In genomic region chrX:499589-500041, dm6 we compare ENCODE assay signal across 5 fruit fly cellular contexts.
TF ChIP-seq lines count a peak whose summit lies in the region.

No protein-coding gene starts in this region.

- peak; percentile 32 for TF ChIP-seq CTCF in whole organism, embryonic (GFP tag; optimal IDR thresholded peaks at IDR 0.05; lab: Kevin White, UChicago)

TF ChIP-seq in whole organism, adult, 20 proteins besides CTCF, POLR2A, EP300 and RAD21 (continues in another document):
- TF ChIP-seq bab1 (GFP tag; optimal IDR thresholded peaks at IDR 0.05; lab: Kevin White, UChicago) (peak; percentile 82), tj (GFP tag; optimal IDR thresholded peaks at IDR 0.05; lab: Kevin White, UChicago) (peak; percentile 65), pad (GFP tag; optimal IDR thresholded peaks at IDR 0.05; lab: Kevin White, UChicago) (peak; percentile 81), CG1620 (GFP tag; optimal IDR thresholded peaks at IDR 0.05; lab: Kevin White, UChicago) (peak; percentile 50), Hr96 (GFP tag; optimal IDR thresholded peaks at IDR 0.05; lab: Kevin White, UChicago) (no peak), CG7101 (tag; optimal IDR thresholded peaks at IDR 0.05; lab: Kevin White, UChicago) (peak; percentile 90), Crg-1 (GFP tag; optimal IDR thresholded peaks at IDR 0.05; lab: Kevin White, UChicago) (peak; percentile 67), CG7045 (GFP tag; optimal IDR thresholded peaks at IDR 0.05; lab: Kevin White, UChicago) (peak; percentile 83), kay (GFP tag; lab: Kevin White, UChicago; ENCODE audit: borderline replicate concordance) (no peak), CG12768 (GFP tag; optimal IDR thresholded peaks at IDR 0.05; lab: Kevin White, UChicago) (peak; percentile 83), CG5204 (GFP tag; optimal IDR thresholded peaks at IDR 0.05; lab: Kevin White, UChicago) (no peak), cnc (optimal IDR thresholded peaks at IDR 0.05; lab: Kevin White, UChicago) (no peak), toe (GFP tag; optimal IDR thresholded peaks at IDR 0.05; lab: Kevin White, UChicago) (peak; percentile 70), ovo (GFP tag; optimal IDR thresholded peaks at IDR 0.05; lab: Kevin White, UChicago) (peak; percentile 59), cic (GFP tag; optimal IDR thresholded peaks at IDR 0.05; lab: Kevin White, UChicago) (peak; percentile 73), CG33017 (tag; optimal IDR thresholded peaks at IDR 0.05; lab: Kevin White, UChicago) (peak; percentile 79), CG14711 (tag; optimal IDR thresholded peaks at IDR 0.05; lab: Kevin White, UChicago) (peak; percentile 75), Mnt (GFP tag; optimal IDR thresholded peaks at IDR 0.05; lab: Kevin White, UChicago) (peak; percentile 78)

TF ChIP-seq in whole organism, embryonic, 481 proteins besides CTCF, POLR2A, EP300 and RAD21 (continues in another document):
- TF ChIP-seq CG8765 (GFP tag; IDR thresholded peaks at IDR 0.05; lab: Robert Waterston, UW) = no peak
- no peak for TF ChIP-seq aop (GFP tag; IDR thresholded peaks at IDR 0.05; lab: Robert Waterston, UW)
- peak; percentile 5 for TF ChIP-seq CG17186 (GFP tag; optimal IDR thresholded peaks at IDR 0.05; lab: Kevin White, UChicago)
- no peak for TF ChIP-seq amos (GFP tag; IDR thresholded peaks at IDR 0.05; lab: Robert Waterston, UW; ENCODE audit: partially characterized antibody)
- peak; percentile 62; the same call in 1 of the 3 replicates for TF ChIP-seq CG11456 (GFP tag; IDR thresholded peaks at IDR 0.05; lab: Robert Waterston, UW)
- peak; percentile 19 for TF ChIP-seq grn (GFP tag; optimal IDR thresholded peaks at IDR 0.05; lab: Kevin White, UChicago)
- TF ChIP-seq nau (GFP tag; optimal IDR thresholded peaks at IDR 0.05; lab: Kevin White, UChicago) = peak; percentile 84
- peak; percentile 41; the same call in 1 of the 3 replicates for TF ChIP-seq CG14050 (GFP tag; IDR thresholded peaks at IDR 0.05; lab: Robert Waterston, UW)
- 0 out of 2 replicates have a peak, but pooled peaks have one; percentile 28 for TF ChIP-seq CG11696 (GFP tag; IDR thresholded peaks at IDR 0.05; lab: Robert Waterston, UW)
- TF ChIP-seq Bgb (GFP tag; IDR thresholded peaks at IDR 0.05; lab: Robert Waterston, UW; ENCODE audit: partially characterized antibody) = no peak; the same call in 1 of the 2 replicates
- peak; percentile 86 for TF ChIP-seq CG15269 (tag; optimal IDR thresholded peaks at IDR 0.05; lab: Kevin White, UChicago)
- 0 out of 3 replicates have a peak, but pooled peaks have one; percentile 30 for TF ChIP-seq vnd (GFP tag; IDR thresholded peaks at IDR 0.05; lab: Robert Waterston, UW; ENCODE audit: partially characterized antibody)
- no peak for TF ChIP-seq jigr1 (GFP tag; IDR thresholded peaks at IDR 0.05; lab: Robert Waterston, UW)
- peak; percentile 54 for TF ChIP-seq p53 (GFP tag; optimal IDR thresholded peaks at IDR 0.05; lab: Kevin White, UChicago)
- no peak for TF ChIP-seq sc (optimal IDR thresholded peaks at IDR 0.05; lab: Kevin White, UChicago)
- peak; percentile 28 for TF ChIP-seq sc (GFP tag; optimal IDR thresholded peaks at IDR 0.05; lab: Kevin White, UChicago)
- TF ChIP-seq CG1832 (GFP tag; optimal IDR thresholded peaks at IDR 0.05; lab: Kevin White, UChicago) = no peak

TF ChIP-seq in whole organism, prepupa, 60 proteins besides CTCF, POLR2A, EP300 and RAD21 (continues in another document):
- TF ChIP-seq Eip93F (GFP tag; optimal IDR thresholded peaks at IDR 0.05; lab: Kevin White, UChicago) (peak; percentile 4), CG6854 (GFP tag; optimal IDR thresholded peaks at IDR 0.05; lab: Kevin White, UChicago) (peak; percentile 7), CG7368 (GFP tag; optimal IDR thresholded peaks at IDR 0.05; lab: Kevin White, UChicago) (peak; percentile 46), Hr4 (GFP tag; optimal IDR thresholded peaks at IDR 0.05; lab: Kevin White, UChicago) (peak; percentile 84), Met (GFP tag; optimal IDR thresholded peaks at IDR 0.05; lab: Kevin White, UChicago) (no peak), topi (GFP tag; optimal IDR thresholded peaks at IDR 0.05; lab: Kevin White, UChicago) (peak; percentile 79), fd85E (GFP tag; optimal IDR thresholded peaks at IDR 0.05; lab: Kevin White, UChicago) (peak; percentile 3), dac (GFP tag; optimal IDR thresholded peaks at IDR 0.05; lab: Kevin White, UChicago) (peak; percentile 74), Ets96B (tag; optimal IDR thresholded peaks at IDR 0.05; lab: Kevin White, UChicago) (peak; percentile 72), CG10631 (GFP tag; optimal IDR thresholded peaks at IDR 0.05; lab: Kevin White, UChicago) (peak; percentile 51), Hr39 (GFP tag; optimal IDR thresholded peaks at IDR 0.05; lab: Kevin White, UChicago) (no peak), eg (GFP tag; IDR thresholded peaks at IDR 0.05; lab: Robert Waterston, UW) (peak; percentile 80), CG4318 (GFP tag; optimal IDR thresholded peaks at IDR 0.05; lab: Kevin White, UChicago) (peak; percentile 82), cyc (GFP tag; optimal IDR thresholded peaks at IDR 0.05; lab: Kevin White, UChicago) (peak; percentile 70), Sox14 (GFP tag; optimal IDR thresholded peaks at IDR 0.05; lab: Kevin White, UChicago) (peak; percentile 79), fd59A (GFP tag; optimal IDR thresholded peaks at IDR 0.05; lab: Kevin White, UChicago) (peak; percentile 62), Smox (GFP tag; optimal IDR thresholded peaks at IDR 0.05; lab: Kevin White, UChicago) (no peak), dsx (GFP tag; optimal IDR thresholded peaks at IDR 0.05; lab: Kevin White, UChicago; ENCODE audit: poor library complexity, severe bottlenecking) (peak; percentile 70), CG34406 (GFP tag; optimal IDR thresholded peaks at IDR 0.05; lab: Kevin White, UChicago) (peak; percentile 64)

TF ChIP-seq in whole organism, pupa, 21 proteins besides CTCF, POLR2A, EP300 and RAD21 (continues in another document):
- TF ChIP-seq CG12605 (GFP tag; IDR thresholded peaks at IDR 0.05; lab: Robert Waterston, UW) (peak; percentile 34; the same call in 1 of the 2 replicates), CG8159 (tag; optimal IDR thresholded peaks at IDR 0.05; lab: Kevin White, UChicago) (peak; percentile 76), CG4496 (GFP tag; IDR thresholded peaks at IDR 0.05; lab: Robert Waterston, UW) (peak; percentile 66), rn (GFP tag; IDR thresholded peaks at IDR 0.05; lab: Robert Waterston, UW) (peak; percentile 29; the same call in 1 of the 2 replicates), CG13204 (GFP tag; optimal IDR thresholded peaks at IDR 0.05; lab: Kevin White, UChicago) (peak; percentile 69), CG8301 (tag; optimal IDR thresholded peaks at IDR 0.05; lab: Kevin White, UChicago) (peak; percentile 77), CG9948 (tag; optimal IDR thresholded peaks at IDR 0.05; lab: Kevin White, UChicago) (peak; percentile 70), gl (tag; optimal IDR thresholded peaks at IDR 0.05; lab: Kevin White, UChicago) (peak; percentile 26), Ets98B (GFP tag; IDR thresholded peaks at IDR 0.05; lab: Robert Waterston, UW) (peak; percentile 56), CG15710 (tag; optimal IDR thresholded peaks at IDR 0.05; lab: Kevin White, UChicago) (peak; percentile 67), Snoo (tag; optimal IDR thresholded peaks at IDR 0.05; lab: Kevin White, UChicago) (peak; percentile 61), CG34367 (tag; optimal IDR thresholded peaks at IDR 0.05; lab: Kevin White, UChicago) (peak; percentile 67), Pif1A (GFP tag; optimal IDR thresholded peaks at IDR 0.05; lab: Kevin White, UChicago) (no peak), fd96Ca (GFP tag; IDR thresholded peaks at IDR 0.05; lab: Robert Waterston, UW) (peak; percentile 84), D1 (tag; optimal IDR thresholded peaks at IDR 0.05; lab: Kevin White, UChicago) (no peak), EcR (GFP tag; optimal IDR thresholded peaks at IDR 0.05; lab: Kevin White, UChicago) (no peak), CG17806 (tag; optimal IDR thresholded peaks at IDR 0.05; lab: Kevin White, UChicago) (peak; percentile 63), CG32121 (GFP tag; IDR thresholded peaks at IDR 0.05; lab: Robert Waterston, UW) (peak; percentile 81), Pif1B (GFP tag; optimal IDR thresholded peaks at IDR 0.05; lab: Kevin White, UChicago) (peak; percentile 61), CG14655 (GFP tag; optimal IDR thresholded peaks at IDR 0.05; lab: Kevin White, UChicago) (no peak)

TF ChIP-seq in whole organism, wandering third instar larva, 38 proteins besides CTCF, POLR2A, EP300 and RAD21 (continues in another document):
- TF ChIP-seq jim (GFP tag; optimal IDR thresholded peaks at IDR 0.05; lab: Kevin White, UChicago) (no peak), Hr78 (GFP tag; optimal IDR thresholded peaks at IDR 0.05; lab: Kevin White, UChicago) (no peak), sv (GFP tag; optimal IDR thresholded peaks at IDR 0.05; lab: Kevin White, UChicago) (peak; percentile 58), Dfd (GFP tag; optimal IDR thresholded peaks at IDR 0.05; lab: Kevin White, UChicago) (no peak), psq (GFP tag; optimal IDR thresholded peaks at IDR 0.05; lab: Kevin White, UChicago) (peak; percentile 46), Hr83 (GFP tag; optimal IDR thresholded peaks at IDR 0.05; lab: Kevin White, UChicago; ENCODE audit: poor library complexity, severe bottlenecking) (no peak), CG9705 (GFP tag; optimal IDR thresholded peaks at IDR 0.05; lab: Kevin White, UChicago) (peak; percentile 46), sage (GFP tag; optimal IDR thresholded peaks at IDR 0.05; lab: Kevin White, UChicago) (no peak), brk (GFP tag; optimal IDR thresholded peaks at IDR 0.05; lab: Kevin White, UChicago) (no peak), fru (GFP tag; optimal IDR thresholded peaks at IDR 0.05; lab: Kevin White, UChicago) (peak; percentile 82), br (GFP tag; optimal IDR thresholded peaks at IDR 0.05; lab: Kevin White, UChicago) (peak; percentile 73), Rel (GFP tag; optimal IDR thresholded peaks at IDR 0.05; lab: Kevin White, UChicago) (no peak), Rel (tag; optimal IDR thresholded peaks at IDR 0.05; lab: Kevin White, UChicago) (peak; percentile 84), dmrt93B (GFP tag; optimal IDR thresholded peaks at IDR 0.05; lab: Kevin White, UChicago) (peak; percentile 47), Hnf4 (GFP tag; optimal IDR thresholded peaks at IDR 0.05; lab: Kevin White, UChicago) (peak; percentile 38), OdsH (GFP tag; optimal IDR thresholded peaks at IDR 0.05; lab: Kevin White, UChicago) (peak; percentile 58), Sp1 (GFP tag; optimal IDR thresholded peaks at IDR 0.05; lab: Kevin White, UChicago) (peak; percentile 77), CG32264 (GFP tag; optimal IDR thresholded peaks at IDR 0.05; lab: Kevin White, UChicago) (peak; percentile 9), h (GFP tag; optimal IDR thresholded peaks at IDR 0.05; lab: Kevin White, UChicago) (peak; percentile 82), Myc (optimal IDR thresholded peaks at IDR 0.05; lab: Kevin White, UChicago) (no peak), Mio (GFP tag; optimal IDR thresholded peaks at IDR 0.05; lab: Kevin White, UChicago) (no peak), ey (GFP tag; optimal IDR thresholded peaks at IDR 0.05; lab: Kevin White, UChicago) (peak; percentile 71), lola (GFP tag; optimal IDR thresholded peaks at IDR 0.05; lab: Kevin White, UChicago) (no peak), woc (GFP tag; optimal IDR thresholded peaks at IDR 0.05; lab: Kevin White, UChicago) (peak; percentile 83)
